Worm (Caenorhabditis elegans) whole organism, young adult: ENCODE results near the gene K08D12.8.

Experiments
- B0019.2 ChIP-seq: fragments of 200-800 bp; sonication (Bioruptor generic); conservative IDR thresholded peaks from 2 replicates; pipeline ENCODE4 v1.3.6; 2022; ENCODE audit warnings: missing genetic modification reagents, missing genetic modification characterization, missing compliant biosample characterization
- B0261.1 ChIP-seq: sonication (generic microtip); optimal IDR thresholded peaks from 2 replicates; lab custom pipeline; 2016; ENCODE audit warnings: mild to moderate bottlenecking, missing genetic modification characterization, moderate library complexity, missing compliant biosample characterization
- B0336.3 ChIP-seq: fragments of 200-800 bp; sonication (Bioruptor generic); IDR thresholded peaks from 2 replicates; pipeline ENCODE4 v1.3.6; 2022; ENCODE audit warnings: missing genetic modification characterization, missing compliant biosample characterization
- C06A6.2 ChIP-seq: fragments of 200-800 bp; sonication (Bioruptor generic); conservative IDR thresholded peaks from 2 replicates; pipeline ENCODE4 v1.3.6; 2022; ENCODE audit warnings: missing genetic modification characterization, missing compliant biosample characterization
- D2030.7 ChIP-seq: fragments of 200-800 bp; sonication (Bioruptor generic); IDR thresholded peaks from 2 replicates; pipeline ENCODE4 v1.3.6; 2022; ENCODE audit warnings: missing genetic modification reagents, missing genetic modification characterization, missing compliant biosample characterization
- F10E7.11 ChIP-seq: sonication (generic microtip); optimal IDR thresholded peaks from 2 replicates; lab custom pipeline; 2017; ENCODE audit warnings: mild to moderate bottlenecking, missing genetic modification characterization, moderate library complexity, missing compliant biosample characterization
- F33H1.4 ChIP-seq: fragments of 200-800 bp; sonication (Bioruptor generic); IDR thresholded peaks from 2 replicates; pipeline ENCODE4 v1.3.6; 2022; ENCODE audit warnings: missing genetic modification reagents, missing genetic modification characterization, missing compliant biosample characterization
- F55B11.4 ChIP-seq: sonication (generic microtip); optimal IDR thresholded peaks from 2 replicates; lab custom pipeline; 2016; ENCODE audit warnings: missing compliant biosample characterization, missing genetic modification characterization, borderline replicate concordance; ENCODE audit not compliant: insufficient read depth
- T07F8.4 ChIP-seq: sonication (generic microtip); optimal IDR thresholded peaks from 2 replicates; lab custom pipeline; 2016; ENCODE audit warnings: mild to moderate bottlenecking, missing genetic modification characterization, moderate library complexity, missing compliant biosample characterization
- Y53F4B.3 ChIP-seq: fragments of 200-800 bp; sonication (Bioruptor generic); IDR thresholded peaks from 2 replicates; pipeline ENCODE4 v1.3.6; 2022; ENCODE audit warnings: missing genetic modification reagents, missing genetic modification characterization, missing compliant biosample characterization
- Y67H2A.10 ChIP-seq: fragments of 200-800 bp; sonication (Bioruptor generic); conservative IDR thresholded peaks from 2 replicates; pipeline ENCODE4 v1.3.6; 2022; ENCODE audit warnings: missing genetic modification reagents, missing genetic modification characterization, missing compliant biosample characterization
- akir-1 ChIP-seq: fragments of 200-800 bp; sonication (Bioruptor generic); optimal IDR thresholded peaks from 2 replicates; lab custom pipeline; 2018; ENCODE audit warnings: mild to moderate bottlenecking, missing genetic modification characterization, moderate library complexity, missing compliant biosample characterization
- atf-7 ChIP-seq: sonication (generic microtip); optimal IDR thresholded peaks from 2 replicates; lab custom pipeline; 2017; ENCODE audit warnings: mild to moderate bottlenecking, missing genetic modification characterization, missing compliant biosample characterization
- attf-3 ChIP-seq: fragments of 200-800 bp; sonication (Bioruptor generic); conservative IDR thresholded peaks from 2 replicates; pipeline ENCODE4 v1.3.6; 2022; ENCODE audit warnings: missing genetic modification reagents, missing genetic modification characterization, missing compliant biosample characterization
- attf-6 ChIP-seq: fragments of 200-800 bp; sonication (Bioruptor generic); IDR thresholded peaks from 2 replicates; pipeline ENCODE4 v1.3.6; 2022; ENCODE audit warnings: missing genetic modification reagents, missing genetic modification characterization, missing compliant biosample characterization
- cebp-1 ChIP-seq, 2 experiments: fragments of 200-800 bp in 1 of 2; sonication (Bioruptor generic) in 1 of 2; sonication (generic microtip) in 1 of 2; IDR thresholded peaks in 1 of 2; optimal IDR thresholded peaks in 1 of 2; 2 replicates each; pipeline versions ENCODE4 v1.3.6 to Lab custom; 2017 to 2022; ENCODE audit warnings: missing compliant biosample characterization in 2 of 2, missing genetic modification characterization in 2 of 2, mild to moderate bottlenecking in 1 of 2, missing genetic modification reagents in 1 of 2, moderate library complexity in 1 of 2
- ceh-40 ChIP-seq: fragments of 200-800 bp; sonication (Bioruptor generic); IDR thresholded peaks from 2 replicates; pipeline ENCODE4 v1.3.6; 2022; ENCODE audit warnings: missing genetic modification characterization, missing compliant biosample characterization
- ceh-91 ChIP-seq: fragments of 200-800 bp; sonication (Bioruptor generic); IDR thresholded peaks from 2 replicates; pipeline ENCODE4 v1.3.6; 2022; ENCODE audit warnings: missing genetic modification reagents, missing genetic modification characterization, missing compliant biosample characterization
- efl-1 ChIP-seq: fragments of 150-350 bp; optimal IDR thresholded peaks from 2 replicates; lab custom pipeline; 2014; ENCODE audit warnings: missing biosample characterization, missing genetic modification reagents, missing genetic modification characterization
- him-1 ChIP-seq: sonication (generic microtip); optimal IDR thresholded peaks from 2 replicates; lab custom pipeline; 2016; ENCODE audit warnings: missing genotype, missing genetic modification reagents, missing genetic modification characterization, missing compliant biosample characterization
- let-526 ChIP-seq: fragments of 200-800 bp; sonication (Bioruptor generic); IDR thresholded peaks from 2 replicates; pipeline ENCODE4 v1.3.6; 2022; ENCODE audit warnings: missing genetic modification reagents, missing genetic modification characterization, missing compliant biosample characterization
- lin-54 ChIP-seq: fragments of 200-800 bp; sonication (Bioruptor generic); optimal IDR thresholded peaks from 2 replicates; lab custom pipeline; 2018; ENCODE audit warnings: mild to moderate bottlenecking, missing genetic modification characterization, missing compliant biosample characterization
- lir-1 ChIP-seq: fragments of 200-800 bp; sonication (Bioruptor generic); conservative IDR thresholded peaks from 2 replicates; pipeline ENCODE4 v1.3.6; 2022; ENCODE audit warnings: missing genetic modification reagents, missing genetic modification characterization, missing compliant biosample characterization
- lsl-1 ChIP-seq: fragments of 200-800 bp; sonication (Bioruptor generic); optimal IDR thresholded peaks from 2 replicates; lab custom pipeline; 2018; ENCODE audit warnings: mild to moderate bottlenecking, missing genetic modification characterization, moderate library complexity, missing compliant biosample characterization
- lsy-27 ChIP-seq: sonication (generic microtip); optimal IDR thresholded peaks from 2 replicates; lab custom pipeline; 2017; ENCODE audit warnings: missing genetic modification characterization, mild to moderate bottlenecking, missing compliant biosample characterization, antibody characterized with exemption, missing genotype, borderline replicate concordance; ENCODE audit not compliant: insufficient read depth
- madf-6 ChIP-seq: fragments of 200-800 bp; sonication (Bioruptor generic); IDR thresholded peaks from 2 replicates; pipeline ENCODE4 v1.3.6; 2022; ENCODE audit warnings: missing genetic modification reagents, missing genetic modification characterization, missing compliant biosample characterization
- madf-8 ChIP-seq: fragments of 200-800 bp; sonication (Bioruptor generic); conservative IDR thresholded peaks from 2 replicates; pipeline ENCODE4 v1.3.6; 2022; ENCODE audit warnings: missing genetic modification reagents, missing genetic modification characterization, missing compliant biosample characterization
- mes-4 ChIP-seq: sonication (generic microtip); optimal IDR thresholded peaks from 2 replicates; lab custom pipeline; 2016; ENCODE audit warnings: missing genotype, missing genetic modification characterization, missing compliant biosample characterization
- nfyb-1 ChIP-seq: fragments of 200-800 bp; sonication (Bioruptor generic); IDR thresholded peaks from 2 replicates; pipeline ENCODE4 v1.3.6; 2022; ENCODE audit warnings: missing genetic modification reagents, missing genetic modification characterization, missing compliant biosample characterization
- rcor-1 ChIP-seq: fragments of 200-800 bp; sonication (Bioruptor generic); IDR thresholded peaks from 2 replicates; pipeline ENCODE4 v1.3.6; 2022; ENCODE audit warnings: missing genetic modification reagents, missing genetic modification characterization, missing compliant biosample characterization
- snpc-1.1 ChIP-seq: sonication (generic microtip); optimal IDR thresholded peaks from 2 replicates; lab custom pipeline; 2017; ENCODE audit warnings: missing genetic modification characterization, mild to moderate bottlenecking, missing compliant biosample characterization, antibody characterized with exemption, moderate library complexity, missing genotype, missing genetic modification reagents; ENCODE audit not compliant: insufficient read depth
- snpc-1.3 ChIP-seq: sonication (generic microtip); optimal IDR thresholded peaks from 2 replicates; lab custom pipeline; 2017; ENCODE audit warnings: missing genetic modification characterization, mild to moderate bottlenecking, missing compliant biosample characterization, antibody characterized with exemption, moderate library complexity, missing genotype, missing genetic modification reagents; ENCODE audit not compliant: insufficient read depth
- somi-1 ChIP-seq: fragments of 200-800 bp; sonication (Bioruptor generic); optimal IDR thresholded peaks from 2 replicates; lab custom pipeline; 2018; ENCODE audit warnings: mild to moderate bottlenecking, missing genetic modification characterization, missing compliant biosample characterization
- tbx-9 ChIP-seq: sonication (generic microtip); optimal IDR thresholded peaks from 2 replicates; lab custom pipeline; 2016; ENCODE audit warnings: borderline replicate concordance, missing genetic modification characterization, inconsistent platforms, missing compliant biosample characterization
- tlf-1 ChIP-seq: fragments of 200-800 bp; sonication (Bioruptor generic); optimal IDR thresholded peaks from 2 replicates; lab custom pipeline; 2018; ENCODE audit warnings: mild to moderate bottlenecking, missing genetic modification characterization, missing compliant biosample characterization
- xnd-1 ChIP-seq: sonication (generic microtip); optimal IDR thresholded peaks from 2 replicates; lab custom pipeline; 2016; ENCODE audit warnings: missing genotype, missing genetic modification reagents, missing genetic modification characterization, missing compliant biosample characterization
- ztf-22 ChIP-seq: fragments of 200-800 bp; sonication (Bioruptor generic); optimal IDR thresholded peaks from 2 replicates; lab custom pipeline; 2018; ENCODE audit warnings: mild to moderate bottlenecking, missing genetic modification characterization, moderate library complexity, missing compliant biosample characterization
- ztf-26 ChIP-seq: sonication (generic microtip); optimal IDR thresholded peaks from 2 replicates; lab custom pipeline; 2017; ENCODE audit warnings: missing genetic modification characterization, missing compliant biosample characterization

The K08D12.8 gene

DNA sequence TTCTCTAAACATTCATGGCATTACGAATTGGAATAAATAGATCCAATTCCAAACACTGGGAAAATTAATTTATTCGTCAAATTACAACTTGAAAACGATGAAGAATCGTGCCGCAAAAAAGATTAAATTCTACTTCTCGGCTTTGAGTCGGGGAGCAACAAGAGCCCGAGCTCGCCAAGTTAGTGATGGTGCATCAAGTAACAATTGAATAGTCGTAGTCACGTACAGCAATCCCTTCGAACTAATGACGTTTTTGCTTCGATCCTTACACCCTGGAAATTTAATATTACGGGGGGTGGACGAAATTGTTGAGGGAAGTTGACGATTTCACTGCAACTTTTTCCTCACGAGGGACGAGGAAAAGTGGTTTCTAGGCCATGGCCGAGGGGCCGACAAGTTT, 34.3 kb upstream of the K08D12.8 start:
- TF ChIP-seq Y67H2A.10 (GFP tag; lab: Robert Waterston, UW) (no peak), lsy-27 (tag; lab: Kevin White, UChicago) (no peak), snpc-1.3 (no peak), lin-54 (GFP tag; lab: Kevin White, UChicago) (no peak)

DNA sequence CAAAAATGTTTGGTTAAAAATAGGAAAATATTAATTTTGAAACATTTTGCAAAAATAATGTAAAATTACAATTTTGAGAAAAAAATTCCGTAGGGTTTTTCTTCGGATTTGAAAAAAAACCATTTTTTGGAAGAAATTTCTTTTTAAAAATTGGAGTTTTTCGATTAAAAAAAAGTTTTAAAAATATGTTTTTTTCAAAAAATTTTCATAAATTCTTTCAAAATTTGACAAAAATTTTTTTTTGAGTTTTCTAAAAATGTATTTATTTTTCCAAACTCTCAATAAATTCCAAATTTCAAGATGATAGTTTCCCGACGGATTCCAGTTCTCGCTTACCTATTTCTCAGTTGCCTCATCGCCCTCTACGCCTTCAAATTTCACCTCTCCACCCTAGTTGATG, 26.4 kb upstream of the K08D12.8 start, which contains the start of gene bus-2:
Gene bus-2, plus strand, starts transcription at position 301 of the 400 bp plus-strand sequence.
- TF ChIP-seq ztf-26 (tag; lab: Kevin White, UChicago) (no peak), F10E7.11 (tag; lab: Kevin White, UChicago) (no peak), B0336.3 (GFP tag; lab: Robert Waterston, UW) (no peak), nfyb-1 (no peak), cebp-1 (GFP tag; IDR thresholded peaks at IDR 0.05; lab: Robert Waterston, UW) (no peak), cebp-1 (tag; optimal IDR thresholded peaks at IDR 0.05; lab: Kevin White, UChicago) (no peak), F55B11.4 (tag; lab: Kevin White, UChicago) (no peak)

DNA sequence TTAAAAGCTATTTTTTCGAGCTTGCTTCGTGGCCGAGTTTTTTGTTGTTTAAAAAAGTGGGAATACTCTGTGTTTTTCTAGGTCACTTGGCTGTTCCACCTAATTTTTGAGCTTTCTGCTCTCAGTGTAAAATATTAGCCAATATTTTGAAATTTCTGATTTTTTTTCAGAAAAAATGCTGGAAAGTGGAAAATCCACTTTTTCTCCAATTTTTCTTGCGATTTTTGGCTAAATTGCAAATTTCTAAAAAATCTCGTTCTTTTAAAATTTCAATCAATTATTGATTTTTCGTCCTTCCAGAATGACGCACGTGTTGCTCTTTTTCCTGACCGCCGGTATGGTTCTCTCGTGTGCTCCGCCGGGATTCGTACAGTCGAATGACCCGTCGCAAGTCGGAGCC, 19.0 kb upstream of the K08D12.8 start, which contains the start of gene K08D12.4:
Gene K08D12.4, plus strand, starts transcription at position 301 of the 400 bp plus-strand sequence.
- TF ChIP-seq mes-4 (tag; lab: Kevin White, UChicago), result no peak
- no peak for TF ChIP-seq B0019.2
- no peak for TF ChIP-seq tbx-9 (tag; lab: Kevin White, UChicago)
- no peak for TF ChIP-seq B0336.3 (GFP tag; lab: Robert Waterston, UW)
- TF ChIP-seq lsl-1, result no peak
- TF ChIP-seq lir-1 (GFP tag; lab: Robert Waterston, UW), result no peak
- no peak for TF ChIP-seq akir-1 (GFP tag; lab: Kevin White, UChicago)
- TF ChIP-seq B0261.1, result no peak
- no peak for TF ChIP-seq ztf-22 (GFP tag; lab: Kevin White, UChicago)
- TF ChIP-seq atf-7 (tag; lab: Kevin White, UChicago), result no peak
- no peak for TF ChIP-seq somi-1 (GFP tag; lab: Kevin White, UChicago)
- no peak for TF ChIP-seq snpc-1.1 (tag; lab: Kevin White, UChicago)
- TF ChIP-seq rcor-1, result no peak
- no peak for TF ChIP-seq D2030.7

DNA sequence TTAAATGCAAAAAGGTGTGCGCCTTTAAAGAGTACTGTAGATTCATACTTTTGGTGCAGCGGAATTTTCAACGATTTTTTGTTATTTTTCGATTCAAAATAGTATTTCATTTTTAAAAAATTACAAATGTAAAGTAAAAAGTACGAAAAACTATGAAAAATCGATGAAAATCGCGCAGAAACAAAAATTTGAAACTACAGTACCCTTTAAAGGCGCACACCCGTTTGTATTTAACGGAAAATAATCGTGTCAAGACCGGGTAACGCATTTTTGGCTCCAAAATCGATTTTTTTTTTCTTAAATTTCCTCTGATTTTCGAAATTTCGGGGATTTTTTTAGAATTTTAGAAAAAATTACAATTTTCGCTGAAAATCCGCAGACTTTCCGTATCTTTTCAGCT, 18.0 kb upstream of the K08D12.8 start:
- TF ChIP-seq D2030.7 (peak; percentile 32; the same call in 1 of the 2 replicates), him-1 (tag; lab: Kevin White, UChicago) (no peak), atf-7 (tag; lab: Kevin White, UChicago) (no peak), T07F8.4 (no peak), attf-6 (GFP tag; lab: Robert Waterston, UW) (no peak), xnd-1 (tag; lab: Kevin White, UChicago) (peak; percentile 51), attf-3 (GFP tag; lab: Robert Waterston, UW) (no peak), F33H1.4 (GFP tag; lab: Robert Waterston, UW) (peak; percentile 77), madf-8 (GFP tag; lab: Robert Waterston, UW) (peak; percentile 35; the same call in 1 of the 2 replicates), let-526 (no peak), Y53F4B.3 (GFP tag; lab: Robert Waterston, UW) (no peak), ceh-40 (GFP tag; lab: Robert Waterston, UW) (no peak), lsl-1 (peak; percentile 92), ztf-26 (tag; lab: Kevin White, UChicago) (no peak), madf-6 (GFP tag; lab: Robert Waterston, UW) (peak; percentile 56), efl-1 (GFP tag; lab: Kevin White, UChicago) (peak; percentile 23), C06A6.2 (GFP tag; lab: Robert Waterston, UW) (no peak), ceh-91 (GFP tag; lab: Robert Waterston, UW) (peak; percentile 46; the same call in 1 of the 2 replicates), tlf-1 (no peak)
